Worm (Caenorhabditis elegans) whole organism, L3 larva: Measurements from ENCODE around the gene C28D4.4.

Experiments
- ama-1 ChIP-seq: fragments of 150-350 bp; optimal IDR thresholded peaks from 2 replicates; lab custom pipeline; 2018
- fkh-10 ChIP-seq: sonication (generic microtip); optimal IDR thresholded peaks from 2 replicates; lab custom pipeline; 2017; ENCODE audit warnings: missing biosample characterization, missing genetic modification reagents, missing genetic modification characterization
- lin-15B ChIP-seq: fragments of 150-350 bp; optimal IDR thresholded peaks from 2 replicates; lab custom pipeline; 2014; ENCODE audit warnings: missing biosample characterization, missing genetic modification characterization
- nfya-1 ChIP-seq: sonication (generic microtip); optimal IDR thresholded peaks from 2 replicates; lab custom pipeline; 2017; ENCODE audit warnings: missing genetic modification characterization, mild to moderate bottlenecking, missing compliant biosample characterization, antibody characterized with exemption, moderate library complexity; ENCODE audit not compliant: insufficient read depth
- nhr-11 ChIP-seq: fragments of 150-350 bp; optimal IDR thresholded peaks from 2 replicates; lab custom pipeline; 2014; ENCODE audit warnings: missing biosample characterization, missing genetic modification characterization
- nhr-12 ChIP-seq: fragments of 150-350 bp; optimal IDR thresholded peaks from 2 replicates; lab custom pipeline; 2014; ENCODE audit warnings: missing biosample characterization, missing genetic modification characterization
- nhr-237 ChIP-seq: fragments of 150-350 bp; optimal IDR thresholded peaks from 2 replicates; lab custom pipeline; 2014; ENCODE audit warnings: missing biosample characterization, missing genetic modification characterization
- nhr-77 ChIP-seq: fragments of 150-350 bp; optimal IDR thresholded peaks from 2 replicates; lab custom pipeline; 2014; ENCODE audit warnings: missing biosample characterization, missing genetic modification characterization
- pqm-1 ChIP-seq: fragments of 150-350 bp; optimal IDR thresholded peaks from 2 replicates; lab custom pipeline; 2017; ENCODE audit warnings: missing biosample characterization, missing genetic modification characterization, inconsistent platforms
- sea-2 ChIP-seq: fragments of 150-350 bp; sonication (generic microtip); optimal IDR thresholded peaks from 4 replicates; lab custom pipeline; 2014; ENCODE audit warnings: missing biosample characterization, missing genetic modification reagents, missing genetic modification characterization
- snpc-4 ChIP-seq: fragments of 150-350 bp; optimal IDR thresholded peaks from 2 replicates; lab custom pipeline; 2014; ENCODE audit warnings: missing biosample characterization, missing genetic modification characterization

DNA sequence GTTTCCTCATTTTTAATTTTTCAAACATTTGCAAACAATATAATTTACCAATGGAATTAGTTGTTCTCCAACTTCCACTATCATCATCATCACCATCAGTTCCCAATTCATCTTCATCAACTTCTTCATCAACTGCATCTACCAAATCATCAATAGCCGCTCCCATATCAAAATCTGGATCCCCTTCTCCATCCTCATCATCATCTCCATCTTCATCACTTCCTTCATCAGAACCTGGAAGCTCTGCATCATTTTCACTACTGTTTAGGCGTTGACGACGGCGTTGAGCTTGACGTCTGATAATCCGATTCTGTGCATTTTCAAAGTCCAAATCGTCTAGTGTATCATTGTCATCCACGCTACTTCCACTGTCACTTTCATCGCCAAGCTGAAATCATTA is 46.9 kb downstream of the C28D4.4 start:
- no peak for TF ChIP-seq sea-2 (GFP tag; lab: Kevin White, UChicago)
- no peak for TF ChIP-seq nhr-237 (tag; lab: Kevin White, UChicago)
- no peak for TF ChIP-seq ama-1 (lab: Kevin White, UChicago)
- no peak for TF ChIP-seq lin-15B (tag; lab: Kevin White, UChicago)
- no peak for TF ChIP-seq pqm-1 (tag; lab: Kevin White, UChicago)
- TF ChIP-seq snpc-4 (tag; lab: Kevin White, UChicago), result no peak
- no peak for TF ChIP-seq nhr-12 (tag; lab: Kevin White, UChicago)
- no peak for TF ChIP-seq nfya-1 (tag; lab: Kevin White, UChicago)
- no peak for TF ChIP-seq nhr-77 (tag; lab: Kevin White, UChicago)
- TF ChIP-seq fkh-10 (GFP tag; lab: Kevin White, UChicago), result no peak
- no peak for TF ChIP-seq nhr-11 (tag; lab: Kevin White, UChicago)
